Worm (Caenorhabditis elegans) whole organism, L4 larva: ENCODE measurements around the gene gpd-2.

Experiments
- ama-1 ChIP-seq: fragments of 150-350 bp; optimal IDR thresholded peaks from 2 replicates; lab custom pipeline; 2014; ENCODE audit warnings: inconsistent platforms, mixed read lengths
- arid-1 ChIP-seq: fragments of 200-800 bp; sonication (Bioruptor generic); conservative IDR thresholded peaks from 2 replicates; pipeline ENCODE4 v1.3.6; 2022; ENCODE audit warnings: missing genetic modification reagents, missing genetic modification characterization, missing compliant biosample characterization
- ceh-82 ChIP-seq: sonication (generic microtip); optimal IDR thresholded peaks from 2 replicates; lab custom pipeline; 2017; ENCODE audit warnings: missing biosample characterization, missing genetic modification characterization
- fos-1 ChIP-seq: fragments of 150-350 bp; optimal IDR thresholded peaks from 2 replicates; lab custom pipeline; 2014; ENCODE audit warnings: missing biosample characterization, missing genetic modification characterization
- lin-15B ChIP-seq: fragments of 150-350 bp; sonication (generic microtip); optimal IDR thresholded peaks from 3 replicates; lab custom pipeline; 2014; ENCODE audit warnings: missing biosample characterization, missing genetic modification characterization
- lin-39 ChIP-seq: fragments of 150-350 bp; optimal IDR thresholded peaks from 2 replicates; lab custom pipeline; 2014; ENCODE audit warnings: missing biosample characterization, missing genetic modification reagents, missing genetic modification characterization
- lir-3 ChIP-seq: sonication (generic microtip); optimal IDR thresholded peaks from 2 replicates; lab custom pipeline; 2016; ENCODE audit warnings: mild to moderate bottlenecking, missing genetic modification characterization, missing compliant biosample characterization
- nhr-237 ChIP-seq: sonication (generic microtip); optimal IDR thresholded peaks from 2 replicates; lab custom pipeline; 2017; ENCODE audit warnings: missing biosample characterization, missing genetic modification characterization
- nhr-77 ChIP-seq: fragments of 150-350 bp; optimal IDR thresholded peaks from 2 replicates; lab custom pipeline; 2014; ENCODE audit warnings: missing biosample characterization, missing genetic modification characterization
- pha-4 ChIP-seq, 2 experiments: fragments of 150-350 bp in 1 of 2; fragments of 200-800 bp in 1 of 2; sonication (Bioruptor generic) in 1 of 2; IDR thresholded peaks in 1 of 2; optimal IDR thresholded peaks in 1 of 2; 2 replicates each; pipeline versions ENCODE4 v1.3.6 to Lab custom; 2014 to 2022; ENCODE audit warnings: missing genetic modification characterization in 2 of 2, missing genetic modification reagents in 2 of 2, missing biosample characterization in 1 of 2, missing compliant biosample characterization in 1 of 2
- zfp-2 ChIP-seq: sonication (generic microtip); optimal IDR thresholded peaks from 2 replicates; lab custom pipeline; 2016; ENCODE audit warnings: mild to moderate bottlenecking, missing genetic modification characterization, missing compliant biosample characterization

- no peak for TF ChIP-seq lir-3 (tag; lab: Kevin White, UChicago)
- TF ChIP-seq fos-1 (tag; lab: Kevin White, UChicago) = no peak
- no peak for TF ChIP-seq pha-4 (GFP tag; IDR thresholded peaks at IDR 0.05; lab: Robert Waterston, UW)
- TF ChIP-seq pha-4 (tag; optimal IDR thresholded peaks at IDR 0.05; lab: Kevin White, UChicago) = no peak
- TF ChIP-seq lin-15B (tag; lab: Kevin White, UChicago) = no peak
- TF ChIP-seq zfp-2 (tag; lab: Kevin White, UChicago) = no peak
- no peak for TF ChIP-seq arid-1
- no peak for TF ChIP-seq nhr-77 (tag; lab: Kevin White, UChicago)
- no peak for TF ChIP-seq ceh-82 (tag; lab: Kevin White, UChicago)
- TF ChIP-seq nhr-237 (tag; lab: Kevin White, UChicago) = no peak
- no peak for TF ChIP-seq ama-1 (lab: Kevin White, UChicago)
- no peak for TF ChIP-seq lin-39 (tag; lab: Kevin White, UChicago)
Measured at ce11 chrX:3087647-3088046, 26.8 kb downstream of the gpd-2 start.
